Fruit fly (Drosophila melanogaster) whole organism, embryonic: Measurements from ENCODE around the gene Cyp1.
A peak's percentile ranks its signal among the peaks of the same experiment; 100 is the strongest.

Source experiments
- CG10462 ChIP-seq: fragments of 200-800 bp; sonication (Bioruptor generic); optimal IDR thresholded peaks from 2 replicates; lab custom pipeline; 2016; ENCODE audit warnings: missing biosample characterization, missing genetic modification characterization
- CG12155 ChIP-seq: fragments of 200-800 bp; sonication (Bioruptor generic); optimal IDR thresholded peaks from 3 replicates; lab custom pipeline; 2016; ENCODE audit warnings: missing biosample characterization, missing genetic modification characterization
- CG1233 ChIP-seq: fragments of 200-800 bp; sonication (Bioruptor generic); optimal IDR thresholded peaks from 4 replicates; lab custom pipeline; 2018; ENCODE audit warnings: missing biosample characterization, mild to moderate bottlenecking, missing genetic modification characterization
- CG12659 ChIP-seq: fragments of 200-800 bp; sonication (Bioruptor generic); optimal IDR thresholded peaks from 3 replicates; lab custom pipeline; 2017; ENCODE audit warnings: mild to moderate bottlenecking, missing biosample characterization, missing genetic modification reagents, missing genetic modification characterization
- CG15696 ChIP-seq: fragments of 200-800 bp; sonication (Bioruptor generic); optimal IDR thresholded peaks from 2 replicates; lab custom pipeline; 2019; ENCODE audit warnings: missing biosample characterization, mild to moderate bottlenecking, missing genetic modification characterization, moderate library complexity
- CG17186 ChIP-seq: fragments of 200-800 bp; sonication (Bioruptor generic); optimal IDR thresholded peaks from 3 replicates; lab custom pipeline; 2017; ENCODE audit warnings: missing biosample characterization, missing genetic modification reagents, missing genetic modification characterization
- CG17385 ChIP-seq: fragments of 200-800 bp; sonication (Bioruptor generic); optimal IDR thresholded peaks from 3 replicates; lab custom pipeline; 2018; ENCODE audit warnings: missing biosample characterization, mild to moderate bottlenecking, missing genetic modification characterization
- CG1792 ChIP-seq: fragments of 200-800 bp; sonication (Bioruptor generic); optimal IDR thresholded peaks from 2 replicates; lab custom pipeline; 2016; ENCODE audit warnings: missing biosample characterization, missing genetic modification characterization
- CG18011 ChIP-seq: fragments of 200-800 bp; sonication (Bioruptor generic); optimal IDR thresholded peaks from 2 replicates; lab custom pipeline; 2017; ENCODE audit warnings: missing biosample characterization, missing genetic modification characterization, mild to moderate bottlenecking, moderate library complexity, missing genotype
- CG2712 ChIP-seq: fragments of 200-800 bp; optimal IDR thresholded peaks from 3 replicates; lab custom pipeline; 2019; ENCODE audit warnings: missing biosample characterization, mild to moderate bottlenecking, missing genetic modification characterization, moderate library complexity
- CG30431 ChIP-seq: fragments of 200-800 bp; sonication (Bioruptor generic); optimal IDR thresholded peaks from 2 replicates; lab custom pipeline; 2017; ENCODE audit warnings: missing biosample characterization, missing genetic modification characterization
- CG3065 ChIP-seq: fragments of 200-800 bp; sonication (Bioruptor generic); optimal IDR thresholded peaks from 2 replicates; lab custom pipeline; 2016; ENCODE audit warnings: missing biosample characterization, missing genetic modification characterization
- CG32767 ChIP-seq: fragments of 200-800 bp; sonication (Bioruptor generic); IDR thresholded peaks from 2 replicates; pipeline ENCODE4 v1.3.6; 2022; ENCODE audit warnings: missing biosample characterization, missing genetic modification characterization
- CG4404 ChIP-seq: fragments of 200-800 bp; sonication (Bioruptor generic); IDR thresholded peaks from 2 replicates; pipeline ENCODE4 v1.3.6; 2022; ENCODE audit warnings: missing biosample characterization, missing genetic modification characterization
- CG6683 ChIP-seq: fragments of 200-800 bp; sonication (Bioruptor generic); optimal IDR thresholded peaks from 2 replicates; lab custom pipeline; 2017; ENCODE audit warnings: missing biosample characterization, mild to moderate bottlenecking, missing genetic modification characterization, missing genetic modification reagents
- CG7372 ChIP-seq: fragments of 200-800 bp; sonication (Bioruptor generic); IDR thresholded peaks from 2 replicates; pipeline ENCODE4 v1.3.6; 2022; ENCODE audit warnings: missing biosample characterization, missing genetic modification characterization
- CG7987 ChIP-seq: fragments of 200-800 bp; sonication (Bioruptor generic); optimal IDR thresholded peaks from 2 replicates; lab custom pipeline; 2018; ENCODE audit warnings: missing biosample characterization, mild to moderate bottlenecking, missing genetic modification characterization, moderate library complexity
- CG8924 ChIP-seq: fragments of 200-800 bp; optimal IDR thresholded peaks from 3 replicates; lab custom pipeline; 2019; ENCODE audit warnings: missing biosample characterization, mild to moderate bottlenecking, missing genetic modification characterization, moderate library complexity
- CG9932 ChIP-seq: fragments of 200-800 bp; sonication (Bioruptor generic); IDR thresholded peaks from 2 replicates; pipeline ENCODE4 v1.3.6; 2022; ENCODE audit warnings: missing biosample characterization, missing genetic modification characterization
- CoRest ChIP-seq: fragments of 200-800 bp; sonication (Bioruptor generic); optimal IDR thresholded peaks from 3 replicates; lab custom pipeline; 2018; ENCODE audit warnings: missing biosample characterization, mild to moderate bottlenecking, missing genetic modification characterization, moderate library complexity
- Dfd ChIP-seq, 2 experiments: fragments of >200 bp; optimal IDR thresholded peaks; 2 replicates each; lab custom pipeline; 2017; ENCODE audit warnings: missing biosample characterization in 2 of 2, missing genetic modification characterization in 2 of 2
- Dip2 ChIP-seq: fragments of 200-800 bp; sonication (Bioruptor generic); IDR thresholded peaks from 2 replicates; pipeline ENCODE4 v1.3.6; 2022; ENCODE audit warnings: missing biosample characterization, missing genetic modification characterization
- Doc2 ChIP-seq: fragments of 200-800 bp; sonication (Bioruptor generic); IDR thresholded peaks from 2 replicates; pipeline ENCODE4 v1.3.6; 2022; ENCODE audit warnings: missing biosample characterization, missing genetic modification characterization
- Fer1 ChIP-seq: fragments of 200-800 bp; sonication (Bioruptor generic); optimal IDR thresholded peaks from 2 replicates; lab custom pipeline; 2017; ENCODE audit warnings: missing biosample characterization, mild to moderate bottlenecking, missing genetic modification characterization
- Hr51 ChIP-seq, 2 experiments: fragments of 200-800 bp; sonication (Bioruptor generic); optimal IDR thresholded peaks; 2 replicates in 1 of 2; 3 replicates in 1 of 2; lab custom pipeline; 2016 to 2018; ENCODE audit warnings: missing biosample characterization in 2 of 2, missing genetic modification characterization in 2 of 2, mild to moderate bottlenecking in 1 of 2, moderate library complexity in 1 of 2
- MBD-R2 ChIP-seq: fragments of 200-800 bp; sonication (Bioruptor generic); IDR thresholded peaks from 2 replicates; pipeline ENCODE4 v1.3.6; 2022; ENCODE audit warnings: missing biosample characterization, missing genetic modification characterization
- Med ChIP-seq: fragments of 200-800 bp; sonication (Bioruptor generic); peaks from one replicate; lab custom pipeline; 2016; ENCODE audit warnings: missing biosample characterization, missing genetic modification characterization, mild to moderate bottlenecking, inconsistent platforms, moderate library complexity
- Oli ChIP-seq: fragments of 200-800 bp; sonication (Bioruptor generic); optimal IDR thresholded peaks from 2 replicates; lab custom pipeline; 2018; ENCODE audit warnings: missing biosample characterization, mild to moderate bottlenecking, missing genetic modification characterization, moderate library complexity
- Opbp ChIP-seq: fragments of 200-800 bp; sonication (Bioruptor generic); IDR thresholded peaks from 3 replicates; pipeline ENCODE4 v1.3.6; 2022; ENCODE audit warnings: missing biosample characterization, missing genetic modification characterization; ENCODE audit not compliant: partially characterized antibody
- Pdp1 ChIP-seq, 2 experiments: fragments of 200-800 bp; sonication (Bioruptor generic); optimal IDR thresholded peaks; 3 replicates each; lab custom pipeline; 2016; ENCODE audit warnings: missing biosample characterization in 2 of 2, missing genetic modification characterization in 2 of 2, mild to moderate bottlenecking in 1 of 2, moderate library complexity in 1 of 2
- Rfx ChIP-seq: fragments of 200-800 bp; sonication (Bioruptor generic); IDR thresholded peaks from 2 replicates; pipeline ENCODE4 v1.3.6; 2022; ENCODE audit warnings: missing biosample characterization, missing genetic modification characterization
- Sin3A ChIP-seq: fragments of >200 bp; optimal IDR thresholded peaks from 2 replicates; lab custom pipeline; 2018
- Six4 ChIP-seq: fragments of 200-800 bp; sonication (Bioruptor generic); optimal IDR thresholded peaks from 2 replicates; lab custom pipeline; 2016; ENCODE audit warnings: missing biosample characterization, missing genetic modification characterization
- btn ChIP-seq: fragments of 200-800 bp; sonication (Bioruptor generic); optimal IDR thresholded peaks from 2 replicates; lab custom pipeline; 2016; ENCODE audit warnings: missing biosample characterization, missing genetic modification characterization
- chm ChIP-seq: fragments of 200-800 bp; sonication (Bioruptor generic); IDR thresholded peaks from 2 replicates; pipeline ENCODE4 v1.3.6; 2022; ENCODE audit warnings: missing biosample characterization, missing genetic modification characterization
- ci ChIP-seq: fragments of 200-800 bp; sonication (Bioruptor generic); IDR thresholded peaks from 3 replicates; pipeline ENCODE4 v1.3.6; 2022; ENCODE audit warnings: missing biosample characterization, missing genetic modification characterization
- fd3F ChIP-seq: fragments of 200-800 bp; sonication (Bioruptor generic); optimal IDR thresholded peaks from 2 replicates; lab custom pipeline; 2018; ENCODE audit warnings: missing biosample characterization, mild to moderate bottlenecking, missing genetic modification characterization, moderate library complexity
- gsb ChIP-seq: fragments of 200-800 bp; sonication (Bioruptor generic); IDR thresholded peaks from 2 replicates; pipeline ENCODE4 v1.3.6; 2022; ENCODE audit warnings: missing biosample characterization, missing genetic modification characterization
- luna ChIP-seq: fragments of 200-800 bp; sonication (Bioruptor generic); optimal IDR thresholded peaks from 2 replicates; lab custom pipeline; 2016; ENCODE audit warnings: missing biosample characterization, missing genetic modification characterization
- nmo ChIP-seq: fragments of 200-800 bp; sonication (Bioruptor generic); optimal IDR thresholded peaks from 2 replicates; lab custom pipeline; 2018; ENCODE audit warnings: missing biosample characterization, mild to moderate bottlenecking, missing genetic modification characterization, moderate library complexity
- pnt ChIP-seq: fragments of 200-800 bp; sonication (Bioruptor generic); optimal IDR thresholded peaks from 3 replicates; lab custom pipeline; 2016; ENCODE audit warnings: missing biosample characterization, missing genetic modification characterization
- psq ChIP-seq: fragments of 200-800 bp; sonication (Bioruptor generic); optimal IDR thresholded peaks from 2 replicates; lab custom pipeline; 2017; ENCODE audit warnings: missing biosample characterization, missing genetic modification characterization
- ro ChIP-seq: fragments of 200-800 bp; sonication (Bioruptor generic); IDR thresholded peaks from 2 replicates; pipeline ENCODE4 v1.3.6; 2022; ENCODE audit warnings: missing biosample characterization, missing genetic modification characterization
- shn ChIP-seq: fragments of 200-800 bp; sonication (Bioruptor generic); optimal IDR thresholded peaks from 3 replicates; lab custom pipeline; 2016; ENCODE audit warnings: missing biosample characterization, missing genetic modification characterization
- slou ChIP-seq: fragments of 200-800 bp; sonication (Bioruptor generic); optimal IDR thresholded peaks from 3 replicates; lab custom pipeline; 2016; ENCODE audit warnings: missing biosample characterization, missing genetic modification characterization
- sqz ChIP-seq: fragments of 200-800 bp; sonication (Bioruptor generic); optimal IDR thresholded peaks from 3 replicates; lab custom pipeline; 2018; ENCODE audit warnings: missing biosample characterization, mild to moderate bottlenecking, missing genetic modification characterization
- tll ChIP-seq, 2 experiments: fragments of 200-800 bp in 1 of 2; fragments of >200 bp in 1 of 2; sonication (Bioruptor generic) in 1 of 2; optimal IDR thresholded peaks; 2 replicates each; lab custom pipeline; 2017 to 2019; ENCODE audit warnings: missing biosample characterization in 2 of 2, missing genetic modification characterization in 2 of 2, mild to moderate bottlenecking in 1 of 2, moderate library complexity in 1 of 2
- tna ChIP-seq: fragments of 200-800 bp; sonication (Bioruptor generic); IDR thresholded peaks from 2 replicates; pipeline ENCODE4 v1.3.6; 2022; ENCODE audit warnings: missing biosample characterization, missing genetic modification characterization; ENCODE audit not compliant: partially characterized antibody
- trem ChIP-seq: fragments of 200-800 bp; optimal IDR thresholded peaks from 3 replicates; lab custom pipeline; 2019; ENCODE audit warnings: missing biosample characterization, mild to moderate bottlenecking, missing genetic modification characterization, moderate library complexity
- tx ChIP-seq: fragments of 200-800 bp; sonication (Bioruptor generic); optimal IDR thresholded peaks from 2 replicates; lab custom pipeline; 2016; ENCODE audit warnings: missing biosample characterization, missing genetic modification characterization
- vnd ChIP-seq: fragments of 200-800 bp; sonication (Bioruptor generic); IDR thresholded peaks from 3 replicates; pipeline ENCODE4 v1.3.6; 2022; ENCODE audit warnings: missing biosample characterization, missing genetic modification characterization; ENCODE audit not compliant: partially characterized antibody

The Cyp1 gene

DNA sequence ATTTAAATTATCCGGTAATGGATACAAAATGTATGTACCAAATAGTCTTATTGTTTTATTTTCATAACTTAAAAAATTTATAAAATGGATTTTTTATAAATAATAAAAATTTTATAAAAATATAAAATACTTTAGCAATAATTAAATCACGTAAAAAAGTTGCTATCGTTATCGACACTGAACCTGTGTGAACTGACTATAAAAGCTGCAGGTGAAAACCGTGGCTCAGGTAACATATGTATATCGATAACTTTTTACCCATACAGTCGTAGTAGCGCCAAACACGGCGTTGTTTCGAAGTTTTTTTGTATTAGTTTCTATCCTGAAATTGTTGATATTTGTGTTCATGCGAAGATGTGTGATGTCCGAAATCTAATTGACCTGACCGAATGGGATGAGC is 16.5 kb downstream of the Cyp1 start, which contains the start of gene CG3679 (continued):
- TF ChIP-seq shn, result no peak
- no peak for TF ChIP-seq ci (GFP tag; lab: Robert Waterston, UW)
- no peak for TF ChIP-seq psq (GFP tag; lab: Kevin White, UChicago)
- peak; percentile 63; the same call in 2 of the 3 replicates for TF ChIP-seq Opbp (GFP tag; lab: Robert Waterston, UW)
- TF ChIP-seq pnt, result no peak
- TF ChIP-seq Sin3A (lab: Kevin White, UChicago), result no peak
- no peak for TF ChIP-seq Pdp1 (GFP tag; optimal IDR thresholded peaks at IDR 0.05; lab: Kevin White, UChicago)
- peak; percentile 61 for TF ChIP-seq tna (GFP tag; lab: Robert Waterston, UW)
- TF ChIP-seq CG17385 (GFP tag; lab: Kevin White, UChicago), result no peak
- TF ChIP-seq CG18011 (GFP tag; lab: Kevin White, UChicago), result no peak
- no peak for TF ChIP-seq tx (GFP tag; lab: Kevin White, UChicago)
- TF ChIP-seq Doc2, result no peak
- TF ChIP-seq Hr51 (GFP tag; optimal IDR thresholded peaks at IDR 0.05; lab: Kevin White, UChicago), result no peak
- TF ChIP-seq trem (tag; lab: Kevin White, UChicago), result peak; percentile 31
- TF ChIP-seq CG15696 (tag; lab: Kevin White, UChicago), result no peak
- TF ChIP-seq sqz, result no peak
- no peak for TF ChIP-seq nmo
- no peak for TF ChIP-seq CG10462
- TF ChIP-seq gsb (GFP tag; lab: Robert Waterston, UW), result no peak
- no peak for TF ChIP-seq CG1233 (GFP tag; lab: Kevin White, UChicago)
- no peak for TF ChIP-seq CG6683 (GFP tag; lab: Kevin White, UChicago)
- TF ChIP-seq CG32767 (GFP tag; lab: Robert Waterston, UW), result 0 out of 2 replicates have a peak, but pooled peaks have one; percentile 19
- no peak for TF ChIP-seq Med
- TF ChIP-seq CoRest (tag; lab: Kevin White, UChicago), result no peak
- TF ChIP-seq CG12155 (GFP tag; lab: Kevin White, UChicago), result no peak
- no peak for TF ChIP-seq CG30431
- peak; percentile 58 for TF ChIP-seq CG2712 (tag; lab: Kevin White, UChicago)
- TF ChIP-seq Six4 (GFP tag; lab: Kevin White, UChicago), result no peak
- no peak for TF ChIP-seq Dfd (GFP tag; optimal IDR thresholded peaks at IDR 0.05; lab: Kevin White, UChicago)
- TF ChIP-seq Fer1 (GFP tag; lab: Kevin White, UChicago), result no peak
- no peak for TF ChIP-seq CG3065 (GFP tag; lab: Kevin White, UChicago)
- no peak for TF ChIP-seq Dip2 (GFP tag; lab: Robert Waterston, UW)
- TF ChIP-seq MBD-R2 (GFP tag; lab: Robert Waterston, UW), result no peak
- TF ChIP-seq CG7372, result no peak
- no peak for TF ChIP-seq luna (GFP tag; lab: Kevin White, UChicago)
- TF ChIP-seq fd3F (GFP tag; lab: Kevin White, UChicago), result no peak
- no peak for TF ChIP-seq tll (GFP tag; optimal IDR thresholded peaks at IDR 0.05; lab: Kevin White, UChicago)
- TF ChIP-seq btn, result no peak
- TF ChIP-seq Rfx (GFP tag; lab: Robert Waterston, UW), result no peak
- no peak for TF ChIP-seq CG9932 (GFP tag; lab: Robert Waterston, UW)
- TF ChIP-seq ro, result no peak
- no peak for TF ChIP-seq CG7987 (GFP tag; lab: Kevin White, UChicago)
- peak; percentile 20; the same call in 2 of the 3 replicates for TF ChIP-seq vnd (GFP tag; lab: Robert Waterston, UW)
- TF ChIP-seq Oli (tag; lab: Kevin White, UChicago), result no peak
- TF ChIP-seq CG17186 (GFP tag; lab: Kevin White, UChicago), result no peak
- no peak for TF ChIP-seq slou (GFP tag; lab: Kevin White, UChicago)
- no peak for TF ChIP-seq CG4404 (GFP tag; lab: Robert Waterston, UW)
- no peak for TF ChIP-seq CG1792 (GFP tag; lab: Kevin White, UChicago)
- TF ChIP-seq chm, result no peak
- TF ChIP-seq CG12659 (GFP tag; lab: Kevin White, UChicago), result peak; percentile 9
- no peak for TF ChIP-seq CG8924 (tag; lab: Kevin White, UChicago)
